Worm (Caenorhabditis elegans): ENCODE data around the gene Y97E10B.1.

Y97E10B.1 gene

ce11 chrV:7928660-7929059, 15.0 kb upstream of the Y97E10B.1 start, which contains the start of gene srsx-5:
Gene srsx-5, plus strand, starts transcription at chrV:7928960.
- no peak for TF ChIP-seq zfh-2 (GFP tag; conservative IDR thresholded peaks at IDR 0.05)
- no peak for TF ChIP-seq K12H6.12 (tag; optimal IDR thresholded peaks at IDR 0.05)
- no peak for TF ChIP-seq B0336.3 (GFP tag; IDR thresholded peaks at IDR 0.05)
- no peak for TF ChIP-seq pbrm-1 (GFP tag; IDR thresholded peaks at IDR 0.05)
- no peak for TF ChIP-seq Y67H2A.10 (GFP tag; conservative IDR thresholded peaks at IDR 0.05)

ce11 chrV:7932998-7933397, 10.7 kb upstream of the Y97E10B.1 start, which contains the start of gene ncx-10:
Gene ncx-10, minus strand, starts transcription at chrV:7933098.
- TF ChIP-seq egl-18 (GFP tag; IDR thresholded peaks at IDR 0.05) (no peak), ztf-6 (GFP tag; IDR thresholded peaks at IDR 0.05) (no peak), sdz-38 (tag; optimal IDR thresholded peaks at IDR 0.05) (no peak), F49E8.2 (tag; optimal IDR thresholded peaks at IDR 0.05; ENCODE audit: insufficient read depth) (no peak), ztf-18 (tag; optimal IDR thresholded peaks at IDR 0.05) (no peak), let-526 (GFP tag; IDR thresholded peaks at IDR 0.05) (no peak), Y53F4B.3 (GFP tag; IDR thresholded peaks at IDR 0.05) (no peak), F57A8.1 (GFP tag; optimal IDR thresholded peaks at IDR 0.05) (no peak), aptf-3 (GFP tag; IDR thresholded peaks at IDR 0.05) (no peak)

ce11 chrV:7937152-7937551, 6.5 kb upstream of the Y97E10B.1 start, which contains the start of gene srsx-3:
Gene srsx-3, minus strand, starts transcription at chrV:7937252.
- TF ChIP-seq F52B5.7 (tag; optimal IDR thresholded peaks at IDR 0.05) (no peak), akir-1 (GFP tag; optimal IDR thresholded peaks at IDR 0.05) (no peak), cebp-2 (GFP tag; IDR thresholded peaks at IDR 0.05) (no peak), ztf-26 (tag; optimal IDR thresholded peaks at IDR 0.05) (no peak), dox-1 (GFP tag; IDR thresholded peaks at IDR 0.05) (no peak), F55B11.4 (tag; optimal IDR thresholded peaks at IDR 0.05; ENCODE audit: borderline replicate concordance, insufficient read depth) (no peak)

ce11 chrV:7940299-7940698, 3.4 kb upstream of the Y97E10B.1 start, which contains the start of gene srt-53:
Gene srt-53, minus strand, starts transcription at chrV:7940399.
- no peak for TF ChIP-seq sptf-2 (GFP tag; optimal IDR thresholded peaks at IDR 0.05)
- TF ChIP-seq attf-3 (GFP tag; conservative IDR thresholded peaks at IDR 0.05), result no peak
- no peak for TF ChIP-seq Y56A3A.18 (GFP tag; IDR thresholded peaks at IDR 0.05)
- TF ChIP-seq ceh-79 (tag; optimal IDR thresholded peaks at IDR 0.05), result no peak
- no peak for TF ChIP-seq hmg-1.2 (GFP tag; IDR thresholded peaks at IDR 0.05)
- TF ChIP-seq pbrm-1 (GFP tag; IDR thresholded peaks at IDR 0.05), result no peak

- TF ChIP-seq cebp-2 (GFP tag; IDR thresholded peaks at IDR 0.05) (no peak), lin-35 (GFP tag; optimal IDR thresholded peaks at IDR 0.05) (no peak), hmg-1.2 (GFP tag; IDR thresholded peaks at IDR 0.05) (no peak), C17E4.6 (GFP tag; IDR thresholded peaks at IDR 0.05) (no peak), ztf-22 (GFP tag; optimal IDR thresholded peaks at IDR 0.05) (no peak), nfya-2 (GFP tag; IDR thresholded peaks at IDR 0.05) (no peak), nhr-80 (tag; optimal IDR thresholded peaks at IDR 0.05) (no peak), lin-40 (tag; optimal IDR thresholded peaks at IDR 0.05) (no peak), ztf-25 (GFP tag; IDR thresholded peaks at IDR 0.05) (no peak), lir-1 (GFP tag; conservative IDR thresholded peaks at IDR 0.05) (no peak), snpc-1.3 (tag; optimal IDR thresholded peaks at IDR 0.05; ENCODE audit: insufficient read depth) (no peak), lag-1 (GFP tag; IDR thresholded peaks at IDR 0.05) (no peak), him-1 (tag; optimal IDR thresholded peaks at IDR 0.05) (no peak), T07F8.4 (tag; optimal IDR thresholded peaks at IDR 0.05) (no peak), zfh-2 (GFP tag; conservative IDR thresholded peaks at IDR 0.05) (no peak), xnd-1 (tag; optimal IDR thresholded peaks at IDR 0.05) (no peak), F57C9.4 (tag; optimal IDR thresholded peaks at IDR 0.05) (no peak), tlf-1 (GFP tag; optimal IDR thresholded peaks at IDR 0.05) (no peak), B0336.3 (GFP tag; IDR thresholded peaks at IDR 0.05) (no peak), F22D6.2 (tag; optimal IDR thresholded peaks at IDR 0.05) (no peak)
Measured at ce11 chrV:7946229-7946628, 2.6 kb downstream of the Y97E10B.1 start.

Data from whole organism, young adult.